ENCODE assay signal across 1 fruit fly cellular context in genomic region chr3L:16594922-16595518, dm6.
TF ChIP-seq lines count a peak whose summit lies in the region.

Gene spd-2 (minus strand): TSS chr3L:16595014.
Gene Apl (plus strand): TSS chr3L:16595181.

TF ChIP-seq in whole organism, embryonic, 481 proteins besides CTCF, POLR2A, EP300 and RAD21 (continued from another document):
- TF ChIP-seq ems (GFP tag; optimal IDR thresholded peaks at IDR 0.05; lab: Kevin White, UChicago): no peak
- peak; percentile 56; the same call in 1 of the 3 replicates for TF ChIP-seq CG34224 (GFP tag; IDR thresholded peaks at IDR 0.05; lab: Robert Waterston, UW; ENCODE audit: partially characterized antibody)
- no peak for TF ChIP-seq Blimp-1 (GFP tag; optimal IDR thresholded peaks at IDR 0.05; lab: Kevin White, UChicago)
- no peak for TF ChIP-seq lmd (GFP tag; IDR thresholded peaks at IDR 0.05; lab: Robert Waterston, UW)
- TF ChIP-seq Dref (GFP tag; IDR thresholded peaks at IDR 0.05; lab: Robert Waterston, UW): peak; percentile 64
- TF ChIP-seq CG16813 (GFP tag; IDR thresholded peaks at IDR 0.05; lab: Robert Waterston, UW; ENCODE audit: partially characterized antibody): peak; percentile 61
- no peak for TF ChIP-seq usp (GFP tag; optimal IDR thresholded peaks at IDR 0.05; lab: Kevin White, UChicago)
- TF ChIP-seq CG13287 (GFP tag; IDR thresholded peaks at IDR 0.05; lab: Robert Waterston, UW; ENCODE audit: partially characterized antibody): peak; percentile 58
- peak; percentile 85 for TF ChIP-seq CG7928 (GFP tag; optimal IDR thresholded peaks at IDR 0.05; lab: Kevin White, UChicago)
- peak; percentile 18 for TF ChIP-seq Myb (GFP tag; optimal IDR thresholded peaks at IDR 0.05; lab: Kevin White, UChicago)
- no peak for TF ChIP-seq dmrt99B (tag; optimal IDR thresholded peaks at IDR 0.05; lab: Kevin White, UChicago)
- TF ChIP-seq sd (tag; optimal IDR thresholded peaks at IDR 0.05; lab: Kevin White, UChicago): no peak
- TF ChIP-seq CG9437 (GFP tag; optimal IDR thresholded peaks at IDR 0.05; lab: Kevin White, UChicago): peak; percentile 81
- peak; percentile 45 for TF ChIP-seq CG12659 (GFP tag; optimal IDR thresholded peaks at IDR 0.05; lab: Kevin White, UChicago)
- TF ChIP-seq Scr (GFP tag; IDR thresholded peaks at IDR 0.05; lab: Robert Waterston, UW; ENCODE audit: partially characterized antibody): peak; percentile 57
- no peak for TF ChIP-seq kay (GFP tag; optimal IDR thresholded peaks at IDR 0.05; lab: Kevin White, UChicago)
- peak; percentile 12 for TF ChIP-seq Lhr (GFP tag; optimal IDR thresholded peaks at IDR 0.05; lab: Kevin White, UChicago)
- TF ChIP-seq fd96Cb (tag; optimal IDR thresholded peaks at IDR 0.05; lab: Kevin White, UChicago): no peak
- no peak for TF ChIP-seq CG4820 (GFP tag; optimal IDR thresholded peaks at IDR 0.05; lab: Kevin White, UChicago)
- no peak for TF ChIP-seq Lpt (GFP tag; optimal IDR thresholded peaks at IDR 0.05; lab: Kevin White, UChicago)
- 0 out of 2 replicates have a peak, but pooled peaks have one; percentile 39 for TF ChIP-seq bbx (GFP tag; IDR thresholded peaks at IDR 0.05; lab: Robert Waterston, UW; ENCODE audit: partially characterized antibody)
- 0 out of 3 replicates have a peak, but pooled peaks have one; percentile 39 for TF ChIP-seq Doc3 (GFP tag; IDR thresholded peaks at IDR 0.05; lab: Robert Waterston, UW; ENCODE audit: partially characterized antibody)
- no peak for TF ChIP-seq CG11504 (tag; optimal IDR thresholded peaks at IDR 0.05; lab: Kevin White, UChicago)
- no peak for TF ChIP-seq cg (GFP tag; optimal IDR thresholded peaks at IDR 0.05; lab: Kevin White, UChicago)
- no peak for TF ChIP-seq CG8944 (GFP tag; optimal IDR thresholded peaks at IDR 0.05; lab: Kevin White, UChicago)
- peak; percentile 55 for TF ChIP-seq Med (GFP tag; lab: Kevin White, UChicago)
- TF ChIP-seq stwl (tag; optimal IDR thresholded peaks at IDR 0.05; lab: Kevin White, UChicago): peak; percentile 27
- no peak for TF ChIP-seq tap (tag; optimal IDR thresholded peaks at IDR 0.05; lab: Kevin White, UChicago)
- peak; percentile 19 for TF ChIP-seq pzg (GFP tag; optimal IDR thresholded peaks at IDR 0.05; lab: Kevin White, UChicago)
- no peak for TF ChIP-seq CG10366 (GFP tag; IDR thresholded peaks at IDR 0.05; lab: Robert Waterston, UW)
- peak; percentile 11 for TF ChIP-seq CG12155 (GFP tag; optimal IDR thresholded peaks at IDR 0.05; lab: Kevin White, UChicago)
- TF ChIP-seq E2f2 (GFP tag; IDR thresholded peaks at IDR 0.05; lab: Robert Waterston, UW): peak; percentile 75
- no peak for TF ChIP-seq CG15269 (tag; optimal IDR thresholded peaks at IDR 0.05; lab: Kevin White, UChicago)
- TF ChIP-seq stc (GFP tag; IDR thresholded peaks at IDR 0.05; lab: Robert Waterston, UW): no peak
- TF ChIP-seq Gug (GFP tag; IDR thresholded peaks at IDR 0.05; lab: Robert Waterston, UW): no peak
- peak; percentile 38; the same call in 1 of the 4 replicates for TF ChIP-seq Dll (GFP tag; IDR thresholded peaks at IDR 0.05; lab: Robert Waterston, UW; ENCODE audit: partially characterized antibody)
- TF ChIP-seq CG14965 (GFP tag; optimal IDR thresholded peaks at IDR 0.05; lab: Kevin White, UChicago; ENCODE audit: borderline replicate concordance): no peak
- peak; percentile 22 for TF ChIP-seq CG30020 (tag; optimal IDR thresholded peaks at IDR 0.05; lab: Kevin White, UChicago)
- TF ChIP-seq vnd (GFP tag; IDR thresholded peaks at IDR 0.05; lab: Robert Waterston, UW; ENCODE audit: partially characterized antibody): peak; percentile 54; the same call in 1 of the 3 replicates
- TF ChIP-seq pnt (GFP tag; optimal IDR thresholded peaks at IDR 0.05; lab: Kevin White, UChicago): no peak
- TF ChIP-seq jumu (GFP tag; optimal IDR thresholded peaks at IDR 0.05; lab: Kevin White, UChicago): no peak
- TF ChIP-seq YL-1 (GFP tag; optimal IDR thresholded peaks at IDR 0.05; lab: Kevin White, UChicago): peak; percentile 20
- peak; percentile 82; the same call in 1 of the 4 replicates for TF ChIP-seq chinmo (GFP tag; IDR thresholded peaks at IDR 0.05; lab: Robert Waterston, UW; ENCODE audit: partially characterized antibody)
- no peak for TF ChIP-seq CG17612 (GFP tag; IDR thresholded peaks at IDR 0.05; lab: Robert Waterston, UW)
- peak; percentile 27 for TF ChIP-seq nmo (GFP tag; optimal IDR thresholded peaks at IDR 0.05; lab: Kevin White, UChicago)
- TF ChIP-seq CG2116 (GFP tag; optimal IDR thresholded peaks at IDR 0.05; lab: Kevin White, UChicago): peak; percentile 55
- TF ChIP-seq Bgb (GFP tag; IDR thresholded peaks at IDR 0.05; lab: Robert Waterston, UW; ENCODE audit: partially characterized antibody): peak; percentile 60
- TF ChIP-seq CG15601 (tag; optimal IDR thresholded peaks at IDR 0.05; lab: Kevin White, UChicago): peak; percentile 2
- no peak for TF ChIP-seq Ssrp (tag; optimal IDR thresholded peaks at IDR 0.05; lab: Kevin White, UChicago)
- no peak for TF ChIP-seq CG2678 (tag; optimal IDR thresholded peaks at IDR 0.05; lab: Kevin White, UChicago)
- TF ChIP-seq CG18764 (GFP tag; optimal IDR thresholded peaks at IDR 0.05; lab: Kevin White, UChicago): peak; percentile 51
- peak; percentile 19 for TF ChIP-seq trem (tag; optimal IDR thresholded peaks at IDR 0.05; lab: Kevin White, UChicago)
- TF ChIP-seq ken (GFP tag; IDR thresholded peaks at IDR 0.05; lab: Robert Waterston, UW): no peak
- no peak for TF ChIP-seq wek (GFP tag; optimal IDR thresholded peaks at IDR 0.05; lab: Kevin White, UChicago)
- no peak for TF ChIP-seq CG7963 (GFP tag; IDR thresholded peaks at IDR 0.05; lab: Robert Waterston, UW; ENCODE audit: partially characterized antibody)
- no peak for TF ChIP-seq hbn (GFP tag; IDR thresholded peaks at IDR 0.05; lab: Robert Waterston, UW; ENCODE audit: partially characterized antibody)
- peak; percentile 71; the same call in 2 of the 3 replicates for TF ChIP-seq CG14860 (GFP tag; IDR thresholded peaks at IDR 0.05; lab: Robert Waterston, UW; ENCODE audit: partially characterized antibody)
- TF ChIP-seq CG10267 (tag; optimal IDR thresholded peaks at IDR 0.05; lab: Kevin White, UChicago): peak; percentile 19
- TF ChIP-seq CG5953 (GFP tag; IDR thresholded peaks at IDR 0.05; lab: Robert Waterston, UW): no peak
- peak; percentile 82 for TF ChIP-seq Dp (GFP tag; optimal IDR thresholded peaks at IDR 0.05; lab: Kevin White, UChicago)
- TF ChIP-seq schlank (tag; optimal IDR thresholded peaks at IDR 0.05; lab: Kevin White, UChicago): no peak
- TF ChIP-seq CG14710 (tag; optimal IDR thresholded peaks at IDR 0.05; lab: Kevin White, UChicago): peak; percentile 36
TF ChIP-seq in whole organism, embryonic: peak in this region for 48.
